Worm (Caenorhabditis elegans) whole organism, L1 larva: ENCODE data around the gene F22D3.4.
A peak's percentile ranks its signal among the peaks of the same experiment; 100 is the strongest.

Experiments
- aly-2 ChIP-seq: fragments of 150-350 bp; optimal IDR thresholded peaks from 2 replicates; lab custom pipeline; 2014; ENCODE audit warnings: missing biosample characterization, missing genetic modification characterization
- ama-1 ChIP-seq: fragments of 150-350 bp; optimal IDR thresholded peaks from 2 replicates; lab custom pipeline; 2014
- dpl-1 ChIP-seq, 3 experiments: fragments of 150-350 bp in 2 of 3; sonication (generic microtip) in 1 of 3; optimal IDR thresholded peaks; 2 replicates each; lab custom pipeline; 2014 to 2017; ENCODE audit warnings: missing biosample characterization in 3 of 3, missing genetic modification characterization in 3 of 3, missing genetic modification reagents in 3 of 3
- fkh-10 ChIP-seq: sonication (generic microtip); optimal IDR thresholded peaks from 2 replicates; lab custom pipeline; 2017; ENCODE audit warnings: missing biosample characterization, missing genetic modification reagents, missing genetic modification characterization
- lin-39 ChIP-seq: fragments of 150-350 bp; optimal IDR thresholded peaks from 2 replicates; lab custom pipeline; 2014; ENCODE audit warnings: missing biosample characterization, missing genetic modification reagents, missing genetic modification characterization
- lir-3 ChIP-seq: sonication (generic microtip); optimal IDR thresholded peaks from 2 replicates; lab custom pipeline; 2016; ENCODE audit warnings: mild to moderate bottlenecking, missing genetic modification characterization, moderate library complexity, missing compliant biosample characterization; ENCODE audit not compliant: poor library complexity
- nhr-11 ChIP-seq: fragments of 150-350 bp; optimal IDR thresholded peaks from 2 replicates; lab custom pipeline; 2014; ENCODE audit warnings: missing biosample characterization, missing genetic modification characterization
- nhr-76 ChIP-seq: sonication (generic microtip); optimal IDR thresholded peaks from 2 replicates; lab custom pipeline; 2017; ENCODE audit warnings: missing biosample characterization, missing genetic modification characterization
- unc-130 ChIP-seq: fragments of 150-350 bp; optimal IDR thresholded peaks from 2 replicates; lab custom pipeline; 2017; ENCODE audit warnings: missing biosample characterization, missing genetic modification characterization, inconsistent platforms
- zag-1 ChIP-seq: fragments of 150-350 bp; optimal IDR thresholded peaks from 2 replicates; lab custom pipeline; 2014; ENCODE audit warnings: missing biosample characterization, missing genetic modification characterization

- TF ChIP-seq nhr-76 (tag; lab: Kevin White, UChicago), result no peak
- TF ChIP-seq fkh-10 (GFP tag; lab: Kevin White, UChicago), result no peak
- TF ChIP-seq lir-3 (tag; lab: Kevin White, UChicago), result no peak
- TF ChIP-seq unc-130 (tag; lab: Kevin White, UChicago), result no peak
- no peak for TF ChIP-seq nhr-11 (tag; lab: Kevin White, UChicago)
- no peak for TF ChIP-seq dpl-1 (GFP tag; optimal IDR thresholded peaks at IDR 0.05; lab: Kevin White, UChicago)
- TF ChIP-seq zag-1 (tag; lab: Kevin White, UChicago), result no peak
- no peak for TF ChIP-seq lin-39
- peak; percentile 31 for TF ChIP-seq ama-1
- no peak for TF ChIP-seq aly-2 (tag; lab: Kevin White, UChicago)
Measured at ce11 chrII:6890095-6890494, 37.3 kb downstream of the F22D3.4 start, which contains the start of gene acer-1.
